Fruit fly (Drosophila melanogaster) whole organism, embryonic: ENCODE measurements around the gene Or82a.

Experiments
- Abd-B ChIP-seq: fragments of 200-800 bp; sonication (Bioruptor generic); optimal IDR thresholded peaks from 2 replicates; lab custom pipeline; 2018; ENCODE audit warnings: missing biosample characterization, mild to moderate bottlenecking, missing genetic modification characterization, moderate library complexity
- B-H2 ChIP-seq: fragments of 200-800 bp; sonication (Bioruptor generic); optimal IDR thresholded peaks from 2 replicates; lab custom pipeline; 2018; ENCODE audit warnings: missing biosample characterization, mild to moderate bottlenecking, missing genetic modification characterization
- CG10543 ChIP-seq: fragments of 200-800 bp; sonication (Bioruptor generic); optimal IDR thresholded peaks from 3 replicates; lab custom pipeline; 2017; ENCODE audit warnings: missing biosample characterization, mild to moderate bottlenecking, missing genetic modification characterization, moderate library complexity
- CG11085 ChIP-seq: fragments of 200-800 bp; sonication (Bioruptor generic); IDR thresholded peaks from 2 replicates; pipeline ENCODE4 v1.3.6; 2022; ENCODE audit warnings: missing biosample characterization, missing genetic modification characterization
- CG12391 ChIP-seq: fragments of 200-800 bp; sonication (Bioruptor generic); optimal IDR thresholded peaks from 3 replicates; lab custom pipeline; 2018; ENCODE audit warnings: missing biosample characterization, mild to moderate bottlenecking, missing genetic modification characterization, moderate library complexity
- CG13287 ChIP-seq: fragments of 200-800 bp; sonication (Bioruptor generic); IDR thresholded peaks from 2 replicates; pipeline ENCODE4 v1.3.6; 2022; ENCODE audit warnings: missing biosample characterization, missing genetic modification characterization; ENCODE audit not compliant: partially characterized antibody
- CG13424 ChIP-seq: fragments of 200-800 bp; sonication (Bioruptor generic); optimal IDR thresholded peaks from 2 replicates; lab custom pipeline; 2019; ENCODE audit warnings: missing biosample characterization, mild to moderate bottlenecking, missing genetic modification characterization, moderate library complexity
- CG13894 ChIP-seq: fragments of 200-800 bp; sonication (Bioruptor generic); optimal IDR thresholded peaks from 3 replicates; lab custom pipeline; 2018; ENCODE audit warnings: missing biosample characterization, mild to moderate bottlenecking, missing genetic modification characterization, moderate library complexity
- CG14441 ChIP-seq: fragments of 200-800 bp; sonication (Bioruptor generic); IDR thresholded peaks from 2 replicates; pipeline ENCODE4 v1.3.6; 2022; ENCODE audit warnings: missing biosample characterization, missing genetic modification characterization
- CG1529 ChIP-seq: fragments of 200-800 bp; sonication (Bioruptor generic); optimal IDR thresholded peaks from 3 replicates; lab custom pipeline; 2018; ENCODE audit warnings: missing biosample characterization, missing genetic modification characterization
- CG15601 ChIP-seq: fragments of 200-800 bp; sonication (Bioruptor generic); optimal IDR thresholded peaks from 3 replicates; lab custom pipeline; 2019; ENCODE audit warnings: missing biosample characterization, mild to moderate bottlenecking, missing genetic modification characterization, moderate library complexity
- CG17612 ChIP-seq: fragments of 200-800 bp; sonication (Bioruptor generic); IDR thresholded peaks from 2 replicates; pipeline ENCODE4 v1.3.6; 2022; ENCODE audit warnings: missing biosample characterization, missing genetic modification characterization
- CG2120 ChIP-seq: fragments of 200-800 bp; sonication (Bioruptor generic); optimal IDR thresholded peaks from 3 replicates; lab custom pipeline; 2016; ENCODE audit warnings: missing biosample characterization, missing genetic modification characterization
- CG2678 ChIP-seq: fragments of 200-800 bp; sonication (Bioruptor generic); optimal IDR thresholded peaks from 3 replicates; lab custom pipeline; 2019; ENCODE audit warnings: missing biosample characterization, mild to moderate bottlenecking, missing genetic modification characterization, moderate library complexity
- CG2712 ChIP-seq: fragments of 200-800 bp; optimal IDR thresholded peaks from 3 replicates; lab custom pipeline; 2019; ENCODE audit warnings: missing biosample characterization, mild to moderate bottlenecking, missing genetic modification characterization, moderate library complexity
- CG3163 ChIP-seq: fragments of 200-800 bp; sonication (Bioruptor generic); optimal IDR thresholded peaks from 3 replicates; lab custom pipeline; 2016; ENCODE audit warnings: missing biosample characterization, missing genetic modification characterization
- CG3407 ChIP-seq: fragments of 200-800 bp; sonication (Bioruptor generic); optimal IDR thresholded peaks from 2 replicates; lab custom pipeline; 2018; ENCODE audit warnings: missing biosample characterization, mild to moderate bottlenecking, missing genetic modification characterization
- CG4617 ChIP-seq: fragments of 200-800 bp; sonication (Bioruptor generic); optimal IDR thresholded peaks from 3 replicates; lab custom pipeline; 2016; ENCODE audit warnings: missing biosample characterization, missing genetic modification characterization, borderline replicate concordance
- CG4707 ChIP-seq: fragments of 200-800 bp; sonication (Bioruptor generic); optimal IDR thresholded peaks from 2 replicates; lab custom pipeline; 2018; ENCODE audit warnings: missing biosample characterization, mild to moderate bottlenecking, missing genetic modification characterization, moderate library complexity
- CG6272 ChIP-seq: fragments of 200-800 bp; sonication (Bioruptor generic); IDR thresholded peaks from 2 replicates; pipeline ENCODE4 v1.3.6; 2022; ENCODE audit warnings: missing biosample characterization, missing genetic modification characterization
- CG8089 ChIP-seq: fragments of 200-800 bp; sonication (Bioruptor generic); optimal IDR thresholded peaks from 3 replicates; lab custom pipeline; 2016; ENCODE audit warnings: missing biosample characterization, missing genetic modification characterization
- CG9876 ChIP-seq: fragments of 200-800 bp; sonication (Bioruptor generic); optimal IDR thresholded peaks from 2 replicates; lab custom pipeline; 2016; ENCODE audit warnings: missing biosample characterization, missing genetic modification characterization
- CHES-1-like ChIP-seq: fragments of 200-800 bp; sonication (Bioruptor generic); optimal IDR thresholded peaks from 2 replicates; lab custom pipeline; 2016; ENCODE audit warnings: missing biosample characterization, missing genetic modification characterization
- Dad ChIP-seq: fragments of 200-800 bp; sonication (Bioruptor generic); optimal IDR thresholded peaks from 3 replicates; lab custom pipeline; 2016; ENCODE audit warnings: missing biosample characterization, missing genetic modification characterization
- Doc2 ChIP-seq: fragments of 200-800 bp; sonication (Bioruptor generic); IDR thresholded peaks from 2 replicates; pipeline ENCODE4 v1.3.6; 2022; ENCODE audit warnings: missing biosample characterization, missing genetic modification characterization
- Dp ChIP-seq: fragments of 200-800 bp; sonication (Bioruptor generic); optimal IDR thresholded peaks from 2 replicates; lab custom pipeline; 2018; ENCODE audit warnings: missing biosample characterization, mild to moderate bottlenecking, missing genetic modification characterization, moderate library complexity
- ERR ChIP-seq: fragments of 200-800 bp; sonication (Bioruptor generic); optimal IDR thresholded peaks from 2 replicates; lab custom pipeline; 2016; ENCODE audit warnings: missing biosample characterization, missing genetic modification characterization
- H15 ChIP-seq: fragments of 200-800 bp; sonication (Bioruptor generic); IDR thresholded peaks from 3 replicates; pipeline ENCODE4 v1.3.6; 2022; ENCODE audit warnings: missing biosample characterization, missing genetic modification characterization
- Hr51 ChIP-seq, 2 experiments: fragments of 200-800 bp; sonication (Bioruptor generic); optimal IDR thresholded peaks; 2 replicates in 1 of 2; 3 replicates in 1 of 2; lab custom pipeline; 2016 to 2018; ENCODE audit warnings: missing biosample characterization in 2 of 2, missing genetic modification characterization in 2 of 2, mild to moderate bottlenecking in 1 of 2, moderate library complexity in 1 of 2
- Med ChIP-seq: fragments of 200-800 bp; sonication (Bioruptor generic); peaks from one replicate; lab custom pipeline; 2016; ENCODE audit warnings: missing biosample characterization, missing genetic modification characterization, mild to moderate bottlenecking, inconsistent platforms, moderate library complexity
- NC2α ChIP-seq: fragments of 200-800 bp; sonication (Bioruptor generic); optimal IDR thresholded peaks from 2 replicates; lab custom pipeline; 2016; ENCODE audit warnings: missing biosample characterization, missing genetic modification characterization
- Ptx1 ChIP-seq: fragments of 200-800 bp; sonication (Bioruptor generic); IDR thresholded peaks from 2 replicates; pipeline ENCODE4 v1.3.6; 2022; ENCODE audit warnings: missing biosample characterization, missing genetic modification characterization
- Rx ChIP-seq: fragments of 200-800 bp; sonication (Bioruptor generic); IDR thresholded peaks from 2 replicates; pipeline ENCODE4 v1.3.6; 2022; ENCODE audit warnings: missing biosample characterization, missing genetic modification characterization
- abd-A ChIP-seq: fragments of 200-800 bp; sonication (Bioruptor generic); optimal IDR thresholded peaks from 3 replicates; lab custom pipeline; 2019; ENCODE audit warnings: missing biosample characterization, mild to moderate bottlenecking, missing genetic modification characterization, moderate library complexity
- ac ChIP-seq: fragments of 200-800 bp; sonication (Bioruptor generic); optimal IDR thresholded peaks from 3 replicates; lab custom pipeline; 2017; ENCODE audit warnings: missing biosample characterization, mild to moderate bottlenecking, missing genetic modification characterization
- ato ChIP-seq: fragments of 200-800 bp; sonication (Bioruptor generic); IDR thresholded peaks from 2 replicates; pipeline ENCODE4 v1.3.6; 2022; ENCODE audit warnings: missing biosample characterization, missing genetic modification characterization; ENCODE audit not compliant: partially characterized antibody
- chinmo ChIP-seq: fragments of 200-800 bp; sonication (Bioruptor generic); IDR thresholded peaks from 4 replicates; pipeline ENCODE4 v1.3.6; 2022; ENCODE audit warnings: missing biosample characterization, missing genetic modification characterization; ENCODE audit not compliant: partially characterized antibody
- chm ChIP-seq: fragments of 200-800 bp; sonication (Bioruptor generic); IDR thresholded peaks from 2 replicates; pipeline ENCODE4 v1.3.6; 2022; ENCODE audit warnings: missing biosample characterization, missing genetic modification characterization
- danr ChIP-seq: fragments of 200-800 bp; sonication (Bioruptor generic); IDR thresholded peaks from 2 replicates; pipeline ENCODE4 v1.3.6; 2022; ENCODE audit warnings: missing biosample characterization, missing genetic modification characterization
- ftz-f1 ChIP-seq: fragments of 200-800 bp; sonication (Bioruptor generic); optimal IDR thresholded peaks from 2 replicates; lab custom pipeline; 2016; ENCODE audit warnings: missing biosample characterization, missing genetic modification characterization
- mirr ChIP-seq: fragments of 200-800 bp; sonication (Bioruptor generic); optimal IDR thresholded peaks from 3 replicates; lab custom pipeline; 2018; ENCODE audit warnings: missing biosample characterization, mild to moderate bottlenecking, missing genetic modification characterization
- pan ChIP-seq, 4 experiments: fragments of >200 bp in 3 of 4; fragments of 200-800 bp in 1 of 4; sonication (Bioruptor generic) in 1 of 4; optimal IDR thresholded peaks in 3 of 4; IDR thresholded peaks in 1 of 4; 2 replicates each; pipeline versions ENCODE4 v1.3.6 to Lab custom; 2017 to 2022; ENCODE audit warnings: missing biosample characterization in 2 of 4, missing genetic modification characterization in 2 of 4, mixed read lengths in 1 of 4
- pita ChIP-seq: fragments of 200-800 bp; sonication (Bioruptor generic); optimal IDR thresholded peaks from 2 replicates; lab custom pipeline; 2017; ENCODE audit warnings: missing biosample characterization, mild to moderate bottlenecking, missing genetic modification characterization
- prd ChIP-seq, 3 experiments: fragments of >200 bp in 2 of 3; fragments of 200-800 bp in 1 of 3; sonication (Bioruptor generic) in 1 of 3; optimal IDR thresholded peaks in 2 of 3; IDR thresholded peaks in 1 of 3; 2 replicates in 2 of 3; 3 replicates in 1 of 3; pipeline versions ENCODE4 v1.3.6 to Lab custom; 2017 to 2022; ENCODE audit warnings: missing biosample characterization in 1 of 3, missing genetic modification characterization in 1 of 3
- sens ChIP-seq: fragments of 200-800 bp; sonication (Bioruptor generic); peaks from one replicate; lab custom pipeline; 2016; ENCODE audit warnings: missing biosample characterization, missing genetic modification characterization
- sim ChIP-seq: fragments of 200-800 bp; sonication (Bioruptor generic); IDR thresholded peaks from 2 replicates; pipeline ENCODE4 v1.3.6; 2022; ENCODE audit warnings: missing biosample characterization, missing genetic modification characterization
- so ChIP-seq: fragments of 200-800 bp; sonication (Bioruptor generic); IDR thresholded peaks from 3 replicates; pipeline ENCODE4 v1.3.6; 2022; ENCODE audit warnings: missing biosample characterization, missing genetic modification characterization
- sqz ChIP-seq: fragments of 200-800 bp; sonication (Bioruptor generic); optimal IDR thresholded peaks from 3 replicates; lab custom pipeline; 2018; ENCODE audit warnings: missing biosample characterization, mild to moderate bottlenecking, missing genetic modification characterization
- tgo ChIP-seq: fragments of 200-800 bp; sonication (Bioruptor generic); IDR thresholded peaks from 3 replicates; pipeline ENCODE4 v1.3.6; 2022; ENCODE audit warnings: missing biosample characterization, missing genetic modification characterization
- trem ChIP-seq: fragments of 200-800 bp; optimal IDR thresholded peaks from 3 replicates; lab custom pipeline; 2019; ENCODE audit warnings: missing biosample characterization, mild to moderate bottlenecking, missing genetic modification characterization, moderate library complexity

Gene Or82a

DNA sequence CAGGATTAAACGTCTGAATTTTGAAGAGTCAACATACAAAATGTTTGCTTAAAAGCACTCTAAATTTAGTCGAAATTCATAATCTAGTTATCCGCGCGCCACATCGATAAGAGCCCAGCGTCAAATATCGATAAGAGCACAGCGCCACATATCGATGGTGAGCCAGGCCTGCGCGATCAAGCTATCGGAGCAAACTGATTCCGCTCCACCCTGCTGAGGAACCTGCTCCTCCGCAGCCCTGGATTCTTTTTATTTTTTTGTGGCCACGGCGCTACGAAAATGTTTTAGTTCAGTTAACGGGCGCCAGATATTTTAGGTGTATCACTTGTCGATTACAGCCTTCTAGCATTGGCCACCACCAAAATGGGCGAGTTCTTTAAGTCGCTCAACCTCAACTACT is 36.0 kb upstream of the Or82a start (continued):
- TF ChIP-seq Hr51 (GFP tag; optimal IDR thresholded peaks at IDR 0.05; lab: Kevin White, UChicago) (peak in 1 of 2 experiments; percentile 44), NC2α (no peak), abd-A (tag; lab: Kevin White, UChicago) (no peak), Med (peak; percentile 95), trem (tag; lab: Kevin White, UChicago) (peak; percentile 69), sqz (no peak), ftz-f1 (GFP tag; lab: Kevin White, UChicago) (peak; percentile 83), CG3407 (GFP tag; lab: Kevin White, UChicago) (no peak), CG13894 (tag; lab: Kevin White, UChicago) (no peak), CG4617 (GFP tag; lab: Kevin White, UChicago) (peak; percentile 82), CG14441 (GFP tag; lab: Robert Waterston, UW) (no peak), chm (GFP tag; lab: Robert Waterston, UW) (peak; percentile 54; the same call in 1 of the 2 replicates), CG15601 (tag; lab: Kevin White, UChicago) (no peak), CG13287 (GFP tag; lab: Robert Waterston, UW) (peak; percentile 99), Ptx1 (peak; percentile 45), so (peak; percentile 48; the same call in 1 of the 3 replicates), CG2678 (tag; lab: Kevin White, UChicago) (no peak), ato (GFP tag; lab: Robert Waterston, UW) (peak; percentile 97), mirr (GFP tag; lab: Kevin White, UChicago) (no peak), CG12391 (tag; lab: Kevin White, UChicago) (no peak), CG8089 (GFP tag; lab: Kevin White, UChicago) (no peak), CG9876 (peak; percentile 8), Doc2 (no peak), B-H2 (GFP tag; lab: Kevin White, UChicago) (peak; percentile 62), sim (GFP tag; lab: Robert Waterston, UW) (no peak), prd (optimal IDR thresholded peaks at IDR 0.05; lab: Kevin White, UChicago) (no peak), prd (GFP tag; IDR thresholded peaks at IDR 0.05; lab: Robert Waterston, UW) (0 out of 3 replicates have a peak, but pooled peaks have one; percentile 11), Dad (GFP tag; lab: Kevin White, UChicago) (peak; percentile 57), pita (GFP tag; lab: Kevin White, UChicago) (no peak), ERR (GFP tag; lab: Kevin White, UChicago) (peak; percentile 50), danr (GFP tag; lab: Robert Waterston, UW) (no peak), CG6272 (GFP tag; lab: Robert Waterston, UW) (no peak; the same call in 1 of the 2 replicates), CG11085 (GFP tag; lab: Robert Waterston, UW) (no peak), Dp (GFP tag; lab: Kevin White, UChicago) (peak; percentile 97), pan (optimal IDR thresholded peaks at IDR 0.05; lab: Kevin White, UChicago) (no peak), pan (GFP tag; optimal IDR thresholded peaks at IDR 0.05 in 1 of 2, IDR thresholded peaks at IDR 0.05 in 1 of 2) (no peak), CG13424 (tag; lab: Kevin White, UChicago) (peak; percentile 14), CG2120 (GFP tag; lab: Kevin White, UChicago) (peak; percentile 64), CHES-1-like (GFP tag; lab: Kevin White, UChicago) (peak; percentile 59), CG1529 (GFP tag; lab: Kevin White, UChicago) (no peak), Rx (no peak; the same call in 1 of the 2 replicates), CG4707 (GFP tag; lab: Kevin White, UChicago) (no peak), CG2712 (tag; lab: Kevin White, UChicago) (peak; percentile 60), Abd-B (GFP tag; lab: Kevin White, UChicago) (no peak), CG17612 (GFP tag; lab: Robert Waterston, UW) (no peak), CG10543 (GFP tag; lab: Kevin White, UChicago) (no peak), CG3163 (GFP tag; lab: Kevin White, UChicago) (peak; percentile 28), H15 (no peak; the same call in 2 of the 3 replicates), chinmo (GFP tag; lab: Robert Waterston, UW) (peak; percentile 98), ac (GFP tag; lab: Kevin White, UChicago) (no peak), sens (peak; percentile 73), tgo (GFP tag; lab: Robert Waterston, UW) (no peak)
